Worm (Caenorhabditis elegans): ENCODE results near the gene ipmk-1.

- TF ChIP-seq tag-97 (GFP tag; IDR thresholded peaks at IDR 0.05) (no peak), nhr-237 (tag; optimal IDR thresholded peaks at IDR 0.05) (no peak), T26A8.4 (GFP tag; IDR thresholded peaks at IDR 0.05) (no peak), jun-1 (tag; optimal IDR thresholded peaks at IDR 0.05) (no peak), zag-1 (tag; optimal IDR thresholded peaks at IDR 0.05) (no peak), dmd-9 (GFP tag; IDR thresholded peaks at IDR 0.05) (no peak)
These were observed 49.0 kb downstream of the ipmk-1 start for ce11 chrIV:12596960-12597359.
